Worm (Caenorhabditis elegans): Measurements from ENCODE around the gene C17H12.6.

ce11 chrIV:6841562-6842282 lies 19.4 kb upstream of the C17H12.6 start:
- TF ChIP-seq fos-1 (tag; optimal IDR thresholded peaks at IDR 0.05) = no peak
- TF ChIP-seq hlh-11 (tag; optimal IDR thresholded peaks at IDR 0.05) = no peak
- TF ChIP-seq daf-8 (GFP tag; IDR thresholded peaks at IDR 0.05) = no peak
- no peak for TF ChIP-seq madf-5 (GFP tag; IDR thresholded peaks at IDR 0.05)

All from whole organism, L4 larva.